Fruit fly (Drosophila melanogaster) whole organism, embryonic: ENCODE measurements around the gene CG31752.

Experiments used
- Awh ChIP-seq: fragments of 200-800 bp; sonication (Bioruptor generic); IDR thresholded peaks from 2 replicates; pipeline ENCODE4, ENCODE4 v1.3.6; 2022; ENCODE audit warnings: missing biosample characterization, missing genetic modification characterization
- BtbVII ChIP-seq: fragments of 200-800 bp; sonication (Bioruptor generic); optimal IDR thresholded peaks from 3 replicates; lab custom pipeline; 2017; ENCODE audit warnings: missing biosample characterization, mild to moderate bottlenecking, missing genetic modification characterization
- CG10431 ChIP-seq: fragments of 200-800 bp; sonication (Bioruptor generic); optimal IDR thresholded peaks from 3 replicates; lab custom pipeline; 2018; ENCODE audit warnings: missing biosample characterization, mild to moderate bottlenecking, missing genetic modification characterization
- CG10654 ChIP-seq: fragments of 200-800 bp; sonication (Bioruptor generic); optimal IDR thresholded peaks from 2 replicates; lab custom pipeline; 2016; ENCODE audit warnings: missing biosample characterization, missing genetic modification characterization
- CG11247 ChIP-seq: fragments of 200-800 bp; sonication (Bioruptor generic); IDR thresholded peaks from 2 replicates; pipeline ENCODE4 v1.3.6; 2022; ENCODE audit warnings: missing biosample characterization, missing genetic modification characterization
- CG12744 ChIP-seq: fragments of 200-800 bp; sonication (Bioruptor generic); optimal IDR thresholded peaks from 2 replicates; lab custom pipeline; 2016; ENCODE audit warnings: missing biosample characterization, missing genetic modification characterization
- CG14050 ChIP-seq: fragments of 200-800 bp; sonication (Bioruptor generic); IDR thresholded peaks from 3 replicates; pipeline ENCODE4 v1.3.6; 2022; ENCODE audit warnings: missing biosample characterization, missing genetic modification characterization
- CG14441 ChIP-seq: fragments of 200-800 bp; sonication (Bioruptor generic); IDR thresholded peaks from 2 replicates; pipeline ENCODE4 v1.3.6; 2022; ENCODE audit warnings: missing biosample characterization, missing genetic modification characterization
- CG14965 ChIP-seq: fragments of 200-800 bp; sonication (Bioruptor generic); optimal IDR thresholded peaks from 2 replicates; lab custom pipeline; 2016; ENCODE audit warnings: missing biosample characterization, missing genetic modification characterization, borderline replicate concordance
- CG17361 ChIP-seq: fragments of 200-800 bp; sonication (Bioruptor generic); IDR thresholded peaks from 3 replicates; pipeline ENCODE4 v1.3.6; 2022; ENCODE audit warnings: missing biosample characterization, missing genetic modification characterization
- CG18599 ChIP-seq: fragments of 200-800 bp; sonication (Bioruptor generic); optimal IDR thresholded peaks from 3 replicates; lab custom pipeline; 2017; ENCODE audit warnings: missing biosample characterization, missing genetic modification characterization, mild to moderate bottlenecking, moderate library complexity, missing genetic modification reagents
- CG2202 ChIP-seq: fragments of 200-800 bp; sonication (Bioruptor generic); optimal IDR thresholded peaks from 2 replicates; lab custom pipeline; 2018; ENCODE audit warnings: missing biosample characterization, mild to moderate bottlenecking, missing genetic modification characterization
- CG30431 ChIP-seq: fragments of 200-800 bp; sonication (Bioruptor generic); optimal IDR thresholded peaks from 2 replicates; lab custom pipeline; 2017; ENCODE audit warnings: missing biosample characterization, missing genetic modification characterization
- CG6254 ChIP-seq: fragments of 200-800 bp; sonication (Bioruptor generic); optimal IDR thresholded peaks from 3 replicates; lab custom pipeline; 2017; ENCODE audit warnings: mild to moderate bottlenecking, missing biosample characterization, missing genetic modification reagents, missing genetic modification characterization
- CG6654 ChIP-seq: fragments of 200-800 bp; sonication (Bioruptor generic); optimal IDR thresholded peaks from 2 replicates; lab custom pipeline; 2017; ENCODE audit warnings: missing biosample characterization, mild to moderate bottlenecking, missing genetic modification characterization
- CG6683 ChIP-seq: fragments of 200-800 bp; sonication (Bioruptor generic); optimal IDR thresholded peaks from 2 replicates; lab custom pipeline; 2017; ENCODE audit warnings: missing biosample characterization, mild to moderate bottlenecking, missing genetic modification characterization, missing genetic modification reagents
- CG6854 ChIP-seq: fragments of 200-800 bp; sonication (Bioruptor generic); optimal IDR thresholded peaks from 3 replicates; lab custom pipeline; 2017; ENCODE audit warnings: missing biosample characterization, mild to moderate bottlenecking, missing genetic modification characterization
- CG7987 ChIP-seq: fragments of 200-800 bp; sonication (Bioruptor generic); optimal IDR thresholded peaks from 2 replicates; lab custom pipeline; 2018; ENCODE audit warnings: missing biosample characterization, mild to moderate bottlenecking, missing genetic modification characterization, moderate library complexity
- CG8290 ChIP-seq, 3 experiments: fragments of 200-800 bp; sonication (Bioruptor generic); optimal IDR thresholded peaks; 2 replicates each; lab custom pipeline; 2016 to 2019; ENCODE audit warnings: missing biosample characterization in 3 of 3, missing genetic modification characterization in 3 of 3, mild to moderate bottlenecking in 2 of 3, moderate library complexity in 1 of 3
- CG8924 ChIP-seq: fragments of 200-800 bp; optimal IDR thresholded peaks from 3 replicates; lab custom pipeline; 2019; ENCODE audit warnings: missing biosample characterization, mild to moderate bottlenecking, missing genetic modification characterization, moderate library complexity
- Fer2 ChIP-seq: fragments of 200-800 bp; sonication (Bioruptor generic); optimal IDR thresholded peaks from 2 replicates; lab custom pipeline; 2018; ENCODE audit warnings: missing biosample characterization, mild to moderate bottlenecking, missing genetic modification characterization, moderate library complexity
- Hmr ChIP-seq: fragments of 200-800 bp; sonication (Bioruptor generic); optimal IDR thresholded peaks from 3 replicates; lab custom pipeline; 2017; ENCODE audit warnings: mild to moderate bottlenecking, missing biosample characterization, missing genetic modification reagents, missing genetic modification characterization
- Nf-YB ChIP-seq: fragments of 200-800 bp; sonication (Bioruptor generic); optimal IDR thresholded peaks from 3 replicates; lab custom pipeline; 2019; ENCODE audit warnings: missing biosample characterization, mild to moderate bottlenecking, missing genetic modification characterization, moderate library complexity
- NfI ChIP-seq: fragments of 200-800 bp; sonication (Bioruptor generic); optimal IDR thresholded peaks from 3 replicates; lab custom pipeline; 2018; ENCODE audit warnings: missing biosample characterization, mild to moderate bottlenecking, missing genetic modification characterization, moderate library complexity
- Oaz ChIP-seq: fragments of 200-800 bp; sonication (Bioruptor generic); IDR thresholded peaks from 2 replicates; pipeline ENCODE4 v1.3.6; 2022; ENCODE audit warnings: missing biosample characterization, missing genetic modification characterization
- Opbp ChIP-seq: fragments of 200-800 bp; sonication (Bioruptor generic); IDR thresholded peaks from 3 replicates; pipeline ENCODE4 v1.3.6; 2022; ENCODE audit warnings: missing biosample characterization, missing genetic modification characterization; ENCODE audit not compliant: partially characterized antibody
- Rfx ChIP-seq: fragments of 200-800 bp; sonication (Bioruptor generic); IDR thresholded peaks from 2 replicates; pipeline ENCODE4 v1.3.6; 2022; ENCODE audit warnings: missing biosample characterization, missing genetic modification characterization
- Rx ChIP-seq: fragments of 200-800 bp; sonication (Bioruptor generic); IDR thresholded peaks from 2 replicates; pipeline ENCODE4 v1.3.6; 2022; ENCODE audit warnings: missing biosample characterization, missing genetic modification characterization
- Xbp1 ChIP-seq: fragments of 200-800 bp; sonication (Bioruptor generic); optimal IDR thresholded peaks from 3 replicates; lab custom pipeline; 2016; ENCODE audit warnings: missing biosample characterization, mild to moderate bottlenecking, missing genetic modification characterization
- YL-1 ChIP-seq: fragments of 200-800 bp; sonication (Bioruptor generic); optimal IDR thresholded peaks from 3 replicates; lab custom pipeline; 2017; ENCODE audit warnings: missing biosample characterization, mild to moderate bottlenecking, missing genetic modification characterization
- al ChIP-seq: fragments of 200-800 bp; sonication (Bioruptor generic); IDR thresholded peaks from 2 replicates; pipeline ENCODE4 v1.3.6; 2022; ENCODE audit warnings: missing biosample characterization, missing genetic modification characterization
- bowl ChIP-seq: fragments of 200-800 bp; sonication (Bioruptor generic); IDR thresholded peaks from 2 replicates; pipeline ENCODE4 v1.3.6; 2022; ENCODE audit warnings: missing biosample characterization, missing genetic modification characterization
- bsh ChIP-seq, 2 experiments: fragments of 200-800 bp; sonication (Bioruptor generic); optimal IDR thresholded peaks; 2 replicates each; lab custom pipeline; 2017 to 2018; ENCODE audit warnings: mild to moderate bottlenecking in 2 of 2, missing biosample characterization in 2 of 2, missing genetic modification characterization in 2 of 2, moderate library complexity in 1 of 2
- cwo ChIP-seq: fragments of 200-800 bp; sonication (Bioruptor generic); optimal IDR thresholded peaks from 3 replicates; lab custom pipeline; 2017; ENCODE audit warnings: missing biosample characterization, missing genetic modification characterization, mild to moderate bottlenecking, moderate library complexity, missing genetic modification reagents
- eve ChIP-seq, 2 experiments: fragments of >200 bp; optimal IDR thresholded peaks; 2 replicates each; lab custom pipeline; 2017; ENCODE audit warnings: missing biosample characterization in 2 of 2, missing genetic modification characterization in 2 of 2
- fd3F ChIP-seq: fragments of 200-800 bp; sonication (Bioruptor generic); optimal IDR thresholded peaks from 2 replicates; lab custom pipeline; 2018; ENCODE audit warnings: missing biosample characterization, mild to moderate bottlenecking, missing genetic modification characterization, moderate library complexity
- gro ChIP-seq: fragments of 200-800 bp; sonication (Bioruptor generic); optimal IDR thresholded peaks from 2 replicates; lab custom pipeline; 2016; ENCODE audit warnings: missing biosample characterization, missing genetic modification characterization
- h ChIP-seq: fragments of >200 bp; optimal IDR thresholded peaks from 2 replicates; lab custom pipeline; 2017
- hkb ChIP-seq, 2 experiments: fragments of 200-800 bp in 1 of 2; fragments of >200 bp in 1 of 2; sonication (Bioruptor generic) in 1 of 2; IDR thresholded peaks in 1 of 2; optimal IDR thresholded peaks in 1 of 2; 2 replicates each; pipeline versions ENCODE4 v1.3.6 to Lab custom; 2017 to 2022; ENCODE audit warnings: missing biosample characterization in 1 of 2, missing genetic modification characterization in 1 of 2
- jumu ChIP-seq: fragments of 200-800 bp; sonication (Bioruptor generic); optimal IDR thresholded peaks from 3 replicates; lab custom pipeline; 2016; ENCODE audit warnings: missing biosample characterization, missing genetic modification characterization
- knrl ChIP-seq: fragments of 200-800 bp; sonication (Bioruptor generic); IDR thresholded peaks from 3 replicates; pipeline ENCODE4 v1.3.6; 2022; ENCODE audit warnings: missing biosample characterization, missing genetic modification characterization; ENCODE audit not compliant: partially characterized antibody
- lbe ChIP-seq: fragments of 200-800 bp; sonication (Bioruptor generic); optimal IDR thresholded peaks from 2 replicates; lab custom pipeline; 2016; ENCODE audit warnings: missing biosample characterization, mild to moderate bottlenecking, missing genetic modification characterization
- lov ChIP-seq, 2 experiments: fragments of 200-800 bp in 1 of 2; fragments of >200 bp in 1 of 2; sonication (Bioruptor generic) in 1 of 2; IDR thresholded peaks in 1 of 2; optimal IDR thresholded peaks in 1 of 2; 2 replicates in 1 of 2; 3 replicates in 1 of 2; pipeline versions ENCODE4 v1.3.6 to Lab custom; 2017 to 2022; ENCODE audit warnings: missing biosample characterization in 1 of 2, missing genetic modification characterization in 1 of 2
- nom ChIP-seq: fragments of 200-800 bp; sonication (Bioruptor generic); optimal IDR thresholded peaks from 2 replicates; lab custom pipeline; 2017; ENCODE audit warnings: missing biosample characterization, missing genetic modification characterization, mild to moderate bottlenecking, moderate library complexity, missing genetic modification reagents
- otp ChIP-seq: fragments of 200-800 bp; sonication (Bioruptor generic); IDR thresholded peaks from 3 replicates; pipeline ENCODE4, ENCODE4 v1.3.6; 2022; ENCODE audit warnings: missing biosample characterization, missing genetic modification characterization
- pho ChIP-seq: fragments of 200-800 bp; sonication (Bioruptor generic); optimal IDR thresholded peaks from 2 replicates; lab custom pipeline; 2016; ENCODE audit warnings: missing biosample characterization, missing genetic modification characterization
- sr ChIP-seq: fragments of 200-800 bp; sonication (Bioruptor generic); IDR thresholded peaks from 3 replicates; pipeline ENCODE4 v1.3.6; 2022; ENCODE audit warnings: missing biosample characterization, missing genetic modification characterization
- vvl ChIP-seq: fragments of 200-800 bp; sonication (Bioruptor generic); IDR thresholded peaks from 2 replicates; pipeline ENCODE4 v1.3.6; 2022; ENCODE audit warnings: missing biosample characterization, missing genetic modification characterization
- zfh2 ChIP-seq: fragments of 200-800 bp; sonication (Bioruptor generic); optimal IDR thresholded peaks from 2 replicates; lab custom pipeline; 2016; ENCODE audit warnings: missing biosample characterization, missing genetic modification characterization

The CG31752 gene

DNA sequence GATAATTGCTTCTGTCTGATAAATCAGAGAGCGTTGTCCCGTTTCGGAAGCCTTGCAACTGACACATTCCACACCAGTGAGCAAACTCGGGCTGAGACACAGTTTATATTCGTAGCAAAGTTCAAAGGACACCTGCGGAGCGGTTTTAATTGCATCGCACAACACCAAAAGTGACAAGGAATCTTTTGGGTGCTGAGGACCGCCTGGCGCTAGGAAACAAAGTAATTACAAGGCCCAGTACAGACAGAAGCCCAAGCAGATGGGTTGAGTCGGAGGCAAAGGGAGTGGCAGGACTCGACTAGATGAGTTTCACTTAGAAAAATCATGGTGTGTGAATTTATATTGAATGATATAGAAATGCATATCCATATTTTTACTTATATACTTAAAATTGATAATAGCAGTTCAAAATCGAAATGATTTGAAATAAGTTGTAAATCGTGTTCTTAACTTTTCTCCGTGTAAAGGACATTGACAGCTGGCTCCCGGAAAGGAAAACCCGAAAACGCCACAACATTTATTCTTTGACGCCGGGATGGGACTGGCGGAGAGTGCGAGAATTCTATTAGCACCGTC lies 32.3 kb downstream of the CG31752 start (continued):
- no peak for TF ChIP-seq CG11247 (GFP tag; lab: Robert Waterston, UW)
- peak in 1 of 2 experiments; percentile 50 for TF ChIP-seq bsh (GFP tag; optimal IDR thresholded peaks at IDR 0.05; lab: Kevin White, UChicago)
- no peak for TF ChIP-seq CG2202 (tag; lab: Kevin White, UChicago)
- no peak for TF ChIP-seq gro
- no peak for TF ChIP-seq otp
- TF ChIP-seq CG30431 (GFP tag; lab: Kevin White, UChicago): no peak
- no peak for TF ChIP-seq lov (optimal IDR thresholded peaks at IDR 0.05; lab: Kevin White, UChicago)
- no peak for TF ChIP-seq lov (GFP tag; IDR thresholded peaks at IDR 0.05; lab: Robert Waterston, UW)
- peak; percentile 26 for TF ChIP-seq CG18599
- TF ChIP-seq Nf-YB: no peak
- no peak for TF ChIP-seq CG8290 (GFP tag; optimal IDR thresholded peaks at IDR 0.05; lab: Kevin White, UChicago)
- TF ChIP-seq CG8290 (tag; optimal IDR thresholded peaks at IDR 0.05; lab: Kevin White, UChicago): no peak
- TF ChIP-seq Awh (GFP tag; lab: Robert Waterston, UW): peak; percentile 57; the same call in 1 of the 2 replicates
- TF ChIP-seq pho (GFP tag; lab: Kevin White, UChicago): no peak
- no peak for TF ChIP-seq CG6654 (GFP tag; lab: Kevin White, UChicago)
- no peak for TF ChIP-seq sr (GFP tag; lab: Robert Waterston, UW)
- no peak for TF ChIP-seq jumu (GFP tag; lab: Kevin White, UChicago)
- TF ChIP-seq hkb (optimal IDR thresholded peaks at IDR 0.05; lab: Kevin White, UChicago): no peak
- no peak for TF ChIP-seq hkb (GFP tag; IDR thresholded peaks at IDR 0.05; lab: Robert Waterston, UW)
- TF ChIP-seq eve (GFP tag; optimal IDR thresholded peaks at IDR 0.05; lab: Kevin White, UChicago): no peak
- TF ChIP-seq Hmr: peak; percentile 13
- no peak for TF ChIP-seq bowl (GFP tag; lab: Robert Waterston, UW)
- TF ChIP-seq CG14050: no peak
- TF ChIP-seq NfI (GFP tag; lab: Kevin White, UChicago): no peak
- TF ChIP-seq Rx (GFP tag; lab: Robert Waterston, UW): no peak
- TF ChIP-seq Opbp (GFP tag; lab: Robert Waterston, UW): no peak
- no peak for TF ChIP-seq CG14441
- TF ChIP-seq zfh2 (GFP tag; lab: Kevin White, UChicago): no peak
- TF ChIP-seq CG8924 (tag; lab: Kevin White, UChicago): peak; percentile 38
- TF ChIP-seq CG10431: no peak
- TF ChIP-seq CG12744 (GFP tag; lab: Kevin White, UChicago): no peak
- TF ChIP-seq nom (GFP tag; lab: Kevin White, UChicago): no peak
- TF ChIP-seq cwo (GFP tag; lab: Kevin White, UChicago): no peak
- TF ChIP-seq lbe (GFP tag; lab: Kevin White, UChicago): no peak
- TF ChIP-seq Oaz (GFP tag; lab: Robert Waterston, UW): no peak
- no peak for TF ChIP-seq CG6683
- no peak for TF ChIP-seq CG6854 (GFP tag; lab: Kevin White, UChicago)
- TF ChIP-seq fd3F: no peak
- TF ChIP-seq vvl: peak; percentile 16; the same call in 1 of the 2 replicates
- no peak for TF ChIP-seq CG6254 (GFP tag; lab: Kevin White, UChicago)
- no peak for TF ChIP-seq al (GFP tag; lab: Robert Waterston, UW)
- no peak for TF ChIP-seq Fer2 (tag; lab: Kevin White, UChicago)
- TF ChIP-seq Xbp1 (GFP tag; lab: Kevin White, UChicago): no peak
- TF ChIP-seq CG17361 (GFP tag; lab: Robert Waterston, UW): 0 out of 3 replicates have a peak, but pooled peaks have one; percentile 10
- TF ChIP-seq YL-1: no peak
- no peak for TF ChIP-seq knrl (GFP tag; lab: Robert Waterston, UW)
- no peak for TF ChIP-seq CG7987 (GFP tag; lab: Kevin White, UChicago)
- no peak for TF ChIP-seq BtbVII
- no peak for TF ChIP-seq CG14965 (GFP tag; lab: Kevin White, UChicago)
- no peak for TF ChIP-seq CG10654 (GFP tag; lab: Kevin White, UChicago)
- no peak for TF ChIP-seq h (lab: Kevin White, UChicago)
- 0 out of 2 replicates have a peak, but pooled peaks have one; percentile 23 for TF ChIP-seq Rfx
